Worm (Caenorhabditis elegans) whole organism, late embryonic: ENCODE results near the gene ZK381.62.

ENCODE experiments used
- ceh-31 ChIP-seq: sonication (generic microtip); optimal IDR thresholded peaks from 2 replicates; lab custom pipeline; 2016; ENCODE audit warnings: missing genetic modification characterization, missing compliant biosample characterization
- ets-4 ChIP-seq: sonication (generic microtip); optimal IDR thresholded peaks from 2 replicates; lab custom pipeline; 2016; ENCODE audit warnings: missing genetic modification characterization, missing compliant biosample characterization
- tbx-2 ChIP-seq: sonication (generic microtip); optimal IDR thresholded peaks from 2 replicates; lab custom pipeline; 2016; ENCODE audit warnings: missing genetic modification characterization, missing compliant biosample characterization

DNA sequence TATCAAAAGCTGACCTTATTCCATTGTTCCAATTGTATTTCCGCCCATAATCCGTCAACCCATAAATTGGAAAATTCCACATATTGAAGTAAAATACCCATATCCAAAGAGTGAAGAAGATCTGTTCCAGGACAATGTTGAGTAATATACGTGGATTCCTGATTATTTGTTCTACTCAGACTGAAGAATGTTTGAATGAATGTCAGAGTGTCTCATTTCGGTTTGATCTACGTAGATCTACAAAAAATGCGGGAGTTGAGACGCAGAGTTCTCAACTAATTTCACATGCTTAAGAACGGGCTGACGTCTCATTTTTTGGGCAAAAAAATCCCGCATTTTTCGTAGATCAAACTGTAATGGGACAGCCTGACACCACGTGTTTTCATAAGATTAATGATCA, 1.3 kb upstream of the ZK381.62 start, which contains the start of gene nhr-249:
- TF ChIP-seq tbx-2 (tag; lab: Kevin White, UChicago): no peak
- no peak for TF ChIP-seq ets-4
- no peak for TF ChIP-seq ceh-31 (tag; lab: Kevin White, UChicago)
